Worm (Caenorhabditis elegans): Measurements from ENCODE around the gene egg-2.

Gene egg-2

ce11 chrIII:7081488-7081887 lies 21.1 kb upstream of the egg-2 start (continued):
- TF ChIP-seq F10B5.3 (tag; optimal IDR thresholded peaks at IDR 0.05) (no peak), daf-8 (GFP tag; IDR thresholded peaks at IDR 0.05) (no peak), lin-15B (tag; optimal IDR thresholded peaks at IDR 0.05) (no peak), mdl-1 (tag; optimal IDR thresholded peaks at IDR 0.05) (no peak), ztf-7 (tag; optimal IDR thresholded peaks at IDR 0.05) (peak; percentile 6), mes-2 (tag; optimal IDR thresholded peaks at IDR 0.05; ENCODE audit: poor library complexity, severe bottlenecking) (no peak), nhr-237 (tag; optimal IDR thresholded peaks at IDR 0.05) (no peak), Y75B8A.6 (GFP tag; IDR thresholded peaks at IDR 0.05) (no peak)

DNA sequence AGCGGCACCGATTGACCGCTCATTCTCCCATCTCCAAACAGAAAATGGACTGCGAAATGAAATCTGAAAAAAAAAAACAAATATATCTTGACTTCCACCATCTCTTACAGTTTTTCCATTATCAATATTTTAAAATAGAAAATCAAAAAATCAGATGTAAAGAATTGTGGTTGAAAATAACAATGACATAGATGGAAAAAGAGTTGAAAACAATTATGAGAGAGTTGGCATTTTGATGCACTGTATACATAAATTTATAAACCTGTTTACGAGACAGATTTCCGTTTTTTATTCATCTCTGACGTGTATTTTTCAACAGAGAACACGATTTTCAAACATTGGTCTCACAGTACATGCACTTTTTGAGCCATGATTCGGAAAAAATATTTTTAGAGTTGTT lies 20.3 kb upstream of the egg-2 start, which contains the start of gene ZK418.7:
TSS of gene ZK418.7 (minus strand) at position 101 of the 400 bp plus-strand sequence.
- TF ChIP-seq nhr-48 (tag; optimal IDR thresholded peaks at IDR 0.05) (no peak), ceh-28 (tag; optimal IDR thresholded peaks at IDR 0.05) (no peak), ama-1 (optimal IDR thresholded peaks at IDR 0.05) (no peak), set-16 (GFP tag; IDR thresholded peaks at IDR 0.05) (no peak), ceh-62 (tag; optimal IDR thresholded peaks at IDR 0.05) (no peak), cey-2 (tag; optimal IDR thresholded peaks at IDR 0.05; ENCODE audit: borderline replicate concordance, insufficient read depth) (no peak), hlh-30 (tag; optimal IDR thresholded peaks at IDR 0.05; ENCODE audit: insufficient read depth) (no peak), vab-7 (GFP tag; IDR thresholded peaks at IDR 0.05) (no peak), ceh-82 (tag; optimal IDR thresholded peaks at IDR 0.05) (no peak), nhr-237 (tag; optimal IDR thresholded peaks at IDR 0.05) (no peak), nhr-25 (tag; optimal IDR thresholded peaks at IDR 0.05; ENCODE audit: borderline replicate concordance, insufficient read depth) (no peak), zip-11 (GFP tag; IDR thresholded peaks at IDR 0.05) (no peak), nhr-10 (tag; optimal IDR thresholded peaks at IDR 0.05) (no peak)

ce11 chrIII:7078737-7079136 lies 18.4 kb upstream of the egg-2 start, which contains the start of gene ZK418.6:
Gene ZK418.6, minus strand, starts transcription at chrIII:7078837.
- TF ChIP-seq mdt-29 (GFP tag; IDR thresholded peaks at IDR 0.05) (no peak), hlh-11 (tag; optimal IDR thresholded peaks at IDR 0.05) (no peak), zip-2 (tag; optimal IDR thresholded peaks at IDR 0.05) (no peak), F10B5.3 (tag; optimal IDR thresholded peaks at IDR 0.05) (no peak), T20F7.1 (GFP tag; optimal IDR thresholded peaks at IDR 0.05) (no peak), vab-7 (GFP tag; IDR thresholded peaks at IDR 0.05) (no peak)

- TF ChIP-seq attf-4 (tag; optimal IDR thresholded peaks at IDR 0.05) (no peak), tra-1 (GFP tag; IDR thresholded peaks at IDR 0.05) (no peak), F49E8.2 (tag; optimal IDR thresholded peaks at IDR 0.05; ENCODE audit: borderline replicate concordance) (no peak), F10B5.3 (tag; optimal IDR thresholded peaks at IDR 0.05) (no peak), cey-2 (tag; optimal IDR thresholded peaks at IDR 0.05; ENCODE audit: borderline replicate concordance, insufficient read depth) (no peak), hif-1 (tag; optimal IDR thresholded peaks at IDR 0.05) (no peak), tag-97 (GFP tag; IDR thresholded peaks at IDR 0.05) (no peak), ZK546.5 (tag; optimal IDR thresholded peaks at IDR 0.05) (no peak), arid-1 (GFP tag; conservative IDR thresholded peaks at IDR 0.05) (no peak), set-16 (GFP tag; IDR thresholded peaks at IDR 0.05) (no peak), lin-15B (tag; optimal IDR thresholded peaks at IDR 0.05) (no peak), lin-39 (tag; optimal IDR thresholded peaks at IDR 0.05) (no peak), spr-3 (GFP tag; optimal IDR thresholded peaks at IDR 0.05) (no peak), nhr-6 (tag; optimal IDR thresholded peaks at IDR 0.05) (no peak), lir-3 (tag; optimal IDR thresholded peaks at IDR 0.05) (no peak), vab-7 (GFP tag; IDR thresholded peaks at IDR 0.05) (no peak), aha-1 (tag) (no peak), unc-39 (tag; optimal IDR thresholded peaks at IDR 0.05) (no peak), rbr-2 (tag; optimal IDR thresholded peaks at IDR 0.05) (no peak)
Observed at ce11 chrIII:7076386-7076785, 16.0 kb upstream of the egg-2 start, which contains the start of gene ZK418.13. Gene ZK418.13, minus strand, starts transcription at chrIII:7076486.

Measured in whole organism, L4 larva.